Worm (Caenorhabditis elegans) whole organism, mixed stage, embryonic: ENCODE results near the gene sam-10.

Experiments used
- M03D4.4 ChIP-seq: sonication (generic microtip); optimal IDR thresholded peaks from 2 replicates; lab custom pipeline; 2017; ENCODE audit warnings: mild to moderate bottlenecking, missing genetic modification characterization, missing compliant biosample characterization
- bed-3 ChIP-seq: fragments of 200-800 bp; sonication (Bioruptor generic); optimal IDR thresholded peaks from 3 replicates; lab custom pipeline; 2018; ENCODE audit warnings: mild to moderate bottlenecking, missing genetic modification characterization, moderate library complexity, missing compliant biosample characterization
- blmp-1 ChIP-seq: fragments of 150-350 bp; optimal IDR thresholded peaks from 2 replicates; lab custom pipeline; 2014; ENCODE audit warnings: missing biosample characterization, missing genetic modification characterization
- ceh-39 ChIP-seq: fragments of 150-350 bp; optimal IDR thresholded peaks from 2 replicates; lab custom pipeline; 2014; ENCODE audit warnings: missing biosample characterization, missing genetic modification characterization
- ceh-43 ChIP-seq: fragments of 200-800 bp; sonication (Bioruptor generic); optimal IDR thresholded peaks from 2 replicates; lab custom pipeline; 2018; ENCODE audit warnings: mild to moderate bottlenecking, missing genetic modification characterization, moderate library complexity, missing compliant biosample characterization
- ceh-83 ChIP-seq: fragments of 200-800 bp; sonication (Bioruptor generic); optimal IDR thresholded peaks from 2 replicates; lab custom pipeline; 2018; ENCODE audit warnings: mild to moderate bottlenecking, missing genetic modification characterization, missing compliant biosample characterization
- ces-1 ChIP-seq: fragments of 150-350 bp; optimal IDR thresholded peaks from 2 replicates; lab custom pipeline; 2014; ENCODE audit warnings: missing biosample characterization, missing genetic modification reagents, missing genetic modification characterization
- cnd-1 ChIP-seq: fragments of 200-800 bp; sonication (Bioruptor generic); optimal IDR thresholded peaks from 2 replicates; lab custom pipeline; 2018; ENCODE audit warnings: mild to moderate bottlenecking, missing genetic modification characterization, missing compliant biosample characterization
- drap-1 ChIP-seq: fragments of 200-800 bp; sonication (Bioruptor generic); optimal IDR thresholded peaks from 3 replicates; lab custom pipeline; 2018; ENCODE audit warnings: mild to moderate bottlenecking, missing genetic modification characterization, missing compliant biosample characterization
- elt-1 ChIP-seq: sonication (generic microtip); optimal IDR thresholded peaks from 2 replicates; lab custom pipeline; 2017; ENCODE audit warnings: missing genetic modification characterization, mild to moderate bottlenecking, missing compliant biosample characterization, antibody characterized with exemption, moderate library complexity, borderline replicate concordance; ENCODE audit not compliant: insufficient read depth
- elt-3 ChIP-seq: fragments of 150-350 bp; optimal IDR thresholded peaks from 2 replicates; lab custom pipeline; 2014; ENCODE audit warnings: missing biosample characterization, missing genetic modification characterization
- flh-1 ChIP-seq: fragments of 200-800 bp; sonication (Bioruptor generic); optimal IDR thresholded peaks from 2 replicates; lab custom pipeline; 2018; ENCODE audit warnings: mild to moderate bottlenecking, missing genetic modification characterization, moderate library complexity, missing compliant biosample characterization
- ham-2 ChIP-seq: fragments of 200-800 bp; sonication (Bioruptor generic); optimal IDR thresholded peaks from 2 replicates; lab custom pipeline; 2018; ENCODE audit warnings: mild to moderate bottlenecking, missing genetic modification characterization, missing compliant biosample characterization
- hlh-1 ChIP-seq: fragments of 150-350 bp; optimal IDR thresholded peaks from 2 replicates; lab custom pipeline; 2014; ENCODE audit warnings: missing biosample characterization, missing genetic modification reagents, missing genetic modification characterization
- lin-13 ChIP-seq: fragments of 150-350 bp; optimal IDR thresholded peaks from 2 replicates; lab custom pipeline; 2014; ENCODE audit warnings: missing biosample characterization, missing genetic modification characterization
- lin-32 ChIP-seq: fragments of 200-800 bp; sonication (Bioruptor generic); optimal IDR thresholded peaks from 2 replicates; lab custom pipeline; 2018; ENCODE audit warnings: mild to moderate bottlenecking, missing genetic modification characterization, missing compliant biosample characterization
- lsy-2 ChIP-seq: fragments of 150-350 bp; optimal IDR thresholded peaks from 2 replicates; lab custom pipeline; 2014; ENCODE audit warnings: missing biosample characterization, missing genetic modification characterization
- mab-5 ChIP-seq: fragments of 150-350 bp; optimal IDR thresholded peaks from 2 replicates; lab custom pipeline; 2014; ENCODE audit warnings: missing biosample characterization, missing genetic modification characterization
- mep-1 ChIP-seq: fragments of 150-350 bp; optimal IDR thresholded peaks from 2 replicates; lab custom pipeline; 2017; ENCODE audit warnings: missing biosample characterization, missing genetic modification reagents, missing genetic modification characterization, inconsistent platforms
- mls-2 ChIP-seq: sonication (generic microtip); optimal IDR thresholded peaks from 2 replicates; lab custom pipeline; 2016; ENCODE audit warnings: mild to moderate bottlenecking, missing genetic modification characterization, moderate library complexity, missing compliant biosample characterization
- nhr-12 ChIP-seq: fragments of 150-350 bp; optimal IDR thresholded peaks from 2 replicates; lab custom pipeline; 2014; ENCODE audit warnings: missing biosample characterization, missing genetic modification characterization
- nhr-2 ChIP-seq: fragments of 150-350 bp; optimal IDR thresholded peaks from 2 replicates; lab custom pipeline; 2014; ENCODE audit warnings: missing biosample characterization, missing genetic modification characterization
- nhr-237 ChIP-seq: fragments of 150-350 bp; optimal IDR thresholded peaks from 2 replicates; lab custom pipeline; 2014; ENCODE audit warnings: missing biosample characterization, missing genetic modification characterization
- nhr-28 ChIP-seq: fragments of 150-350 bp; optimal IDR thresholded peaks from 2 replicates; lab custom pipeline; 2014; ENCODE audit warnings: missing biosample characterization, missing genetic modification characterization
- nhr-76 ChIP-seq: sonication (generic microtip); optimal IDR thresholded peaks from 2 replicates; lab custom pipeline; 2017; ENCODE audit warnings: missing biosample characterization, missing genetic modification characterization
- pha-4 ChIP-seq: fragments of 150-350 bp; optimal IDR thresholded peaks from 2 replicates; lab custom pipeline; 2018; ENCODE audit warnings: missing biosample characterization, missing genetic modification reagents, missing genetic modification characterization
- sem-2 ChIP-seq: fragments of 200-800 bp; sonication (Bioruptor generic); optimal IDR thresholded peaks from 2 replicates; lab custom pipeline; 2018; ENCODE audit warnings: mild to moderate bottlenecking, missing genetic modification characterization, missing compliant biosample characterization
- snpc-4 ChIP-seq: fragments of 150-350 bp; optimal IDR thresholded peaks from 2 replicates; lab custom pipeline; 2014; ENCODE audit warnings: missing biosample characterization, missing genetic modification characterization
- sptf-1 ChIP-seq: sonication (generic microtip); optimal IDR thresholded peaks from 2 replicates; lab custom pipeline; 2017; ENCODE audit warnings: mild to moderate bottlenecking, missing genetic modification characterization, moderate library complexity, missing compliant biosample characterization
- tbx-8 ChIP-seq: fragments of 200-800 bp; sonication (Bioruptor generic); optimal IDR thresholded peaks from 2 replicates; lab custom pipeline; 2018; ENCODE audit warnings: mild to moderate bottlenecking, missing genetic modification characterization, moderate library complexity, missing compliant biosample characterization
- unc-120 ChIP-seq: sonication (generic microtip); optimal IDR thresholded peaks from 2 replicates; lab custom pipeline; 2017; ENCODE audit warnings: missing genetic modification characterization, missing compliant biosample characterization; ENCODE audit not compliant: poor library complexity, severe bottlenecking
- unc-39 ChIP-seq: fragments of 150-350 bp; optimal IDR thresholded peaks from 2 replicates; lab custom pipeline; 2014; ENCODE audit warnings: missing biosample characterization, missing genetic modification characterization
- unc-62 ChIP-seq: fragments of 150-350 bp; optimal IDR thresholded peaks from 2 replicates; lab custom pipeline; 2014; ENCODE audit warnings: missing biosample characterization, missing genetic modification reagents, missing genetic modification characterization
- zip-8 ChIP-seq: fragments of 150-350 bp; optimal IDR thresholded peaks from 2 replicates; lab custom pipeline; 2014; ENCODE audit warnings: missing biosample characterization, missing genetic modification characterization
- ztf-11 ChIP-seq: fragments of 150-350 bp; optimal IDR thresholded peaks from 2 replicates; lab custom pipeline; 2014; ENCODE audit warnings: missing biosample characterization, missing genetic modification characterization

The sam-10 gene

ce11 chrII:13334966-13335698, 4.8 kb upstream of the sam-10 start:
- TF ChIP-seq ham-2 (GFP tag; lab: Kevin White, UChicago) (peak; percentile 98), sem-2 (peak; percentile 37), blmp-1 (no peak), nhr-237 (tag; lab: Kevin White, UChicago) (peak; percentile 47), ceh-83 (peak; percentile 11), bed-3 (no peak), ceh-39 (tag; lab: Kevin White, UChicago) (peak; percentile 2), nhr-2 (tag; lab: Kevin White, UChicago) (peak; percentile 61), pha-4 (tag; lab: Kevin White, UChicago) (peak; percentile 50), nhr-12 (tag; lab: Kevin White, UChicago) (no peak), mab-5 (tag; lab: Kevin White, UChicago) (no peak), zip-8 (no peak), lin-32 (GFP tag; lab: Kevin White, UChicago) (peak; percentile 63), elt-1 (tag; lab: Kevin White, UChicago) (no peak), hlh-1 (peak; percentile 30), lin-13 (peak; percentile 65), tbx-8 (no peak), sptf-1 (tag; lab: Kevin White, UChicago) (peak; percentile 81), mls-2 (tag; lab: Kevin White, UChicago) (peak; percentile 69), lsy-2 (tag; lab: Kevin White, UChicago) (peak; percentile 61), ceh-43 (no peak), M03D4.4 (tag; lab: Kevin White, UChicago) (peak; percentile 75), snpc-4 (tag; lab: Kevin White, UChicago) (no peak), unc-62 (GFP tag; lab: Kevin White, UChicago) (peak; percentile 56), drap-1 (GFP tag; lab: Kevin White, UChicago) (peak; percentile 87), nhr-28 (tag; lab: Kevin White, UChicago) (no peak), mep-1 (peak; percentile 66), elt-3 (tag; lab: Kevin White, UChicago) (no peak), unc-120 (peak; percentile 94), cnd-1 (peak; percentile 60), unc-39 (peak; percentile 20), nhr-76 (tag; lab: Kevin White, UChicago) (no peak), ces-1 (GFP tag; lab: Kevin White, UChicago) (peak; percentile 63), ztf-11 (peak; percentile 92), flh-1 (GFP tag; lab: Kevin White, UChicago) (no peak)

ce11 chrII:13333103-13333764, 2.9 kb upstream of the sam-10 start:
- TF ChIP-seq ztf-11 (no peak), ces-1 (GFP tag; lab: Kevin White, UChicago) (peak; percentile 85), bed-3 (no peak), sptf-1 (tag; lab: Kevin White, UChicago) (no peak)

ce11 chrII:13326478-13326877, 3.8 kb downstream of the sam-10 start:
- TF ChIP-seq cnd-1 (no peak), elt-1 (tag; lab: Kevin White, UChicago) (no peak), tbx-8 (no peak), lsy-2 (tag; lab: Kevin White, UChicago) (no peak), snpc-4 (tag; lab: Kevin White, UChicago) (no peak)

- TF ChIP-seq ceh-83 (peak; percentile 39), elt-1 (tag; lab: Kevin White, UChicago) (no peak)
- TF ChIP-seq, all 35 proteins: peak for 1
These were observed 5.0 kb downstream of the sam-10 start for ce11 chrII:13325290-13325689.
